Fruit fly (Drosophila melanogaster): Measurements from ENCODE around the gene CG33303.

The CG33303 gene

DNA sequence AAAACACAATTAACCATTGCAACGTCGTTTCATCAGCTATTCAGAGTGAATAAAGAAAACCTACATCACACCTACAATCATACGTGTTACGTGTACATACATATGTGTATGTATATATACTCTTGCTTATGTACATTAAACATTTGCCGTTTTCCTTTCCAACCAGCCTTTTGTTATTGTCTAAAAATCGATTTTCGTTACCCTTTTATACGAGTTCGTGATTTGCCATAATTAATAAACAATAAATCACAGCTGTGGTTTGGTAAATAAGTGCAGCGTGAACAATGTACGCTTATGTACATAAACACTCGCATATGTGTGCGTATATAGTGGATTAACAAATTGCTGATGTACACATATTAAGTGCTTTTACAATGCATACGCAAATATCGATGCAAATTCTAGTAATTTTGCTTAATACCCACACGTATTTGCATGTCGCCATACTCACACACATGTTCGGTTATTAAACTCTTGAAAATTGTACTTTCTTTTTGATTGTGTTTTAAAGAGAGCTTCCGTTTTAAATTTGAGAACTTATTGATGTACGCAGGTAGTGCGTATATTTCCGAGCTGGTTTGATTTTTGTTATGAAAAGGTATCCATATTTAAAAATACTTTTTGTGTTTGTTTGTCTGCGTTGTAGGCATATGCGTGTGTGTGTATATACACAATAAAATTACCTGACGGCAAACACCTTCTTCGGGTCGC lies 21.5 kb upstream of the CG33303 start (continued):
- TF ChIP-seq Sox100B (GFP tag; optimal IDR thresholded peaks at IDR 0.05) (peak; percentile 6), tup (GFP tag; optimal IDR thresholded peaks at IDR 0.05) (no peak), wek (GFP tag; optimal IDR thresholded peaks at IDR 0.05) (peak; percentile 42), Dbx (GFP tag; IDR thresholded peaks at IDR 0.05) (no peak), Fer1 (GFP tag; optimal IDR thresholded peaks at IDR 0.05) (peak; percentile 49), CG4617 (GFP tag; optimal IDR thresholded peaks at IDR 0.05; ENCODE audit: borderline replicate concordance) (peak; percentile 17), CG14014 (GFP tag; IDR thresholded peaks at IDR 0.05) (peak; percentile 27; the same call in 1 of the 2 replicates), sens (GFP tag) (peak; percentile 80), YL-1 (GFP tag; optimal IDR thresholded peaks at IDR 0.05) (peak; percentile 17), corto (GFP tag; optimal IDR thresholded peaks at IDR 0.05) (peak; percentile 9), eve (GFP tag; optimal IDR thresholded peaks at IDR 0.05) (peak in 1 of 2 experiments; percentile 91), kni (GFP tag; optimal IDR thresholded peaks at IDR 0.05) (peak; percentile 37), tll (GFP tag; optimal IDR thresholded peaks at IDR 0.05) (peak in 1 of 2 experiments; percentile 30), CG13296 (GFP tag; optimal IDR thresholded peaks at IDR 0.05) (peak; percentile 60), ap (GFP tag; IDR thresholded peaks at IDR 0.05) (no peak), unc-4 (GFP tag; IDR thresholded peaks at IDR 0.05; ENCODE audit: partially characterized antibody) (0 out of 2 replicates have a peak, but pooled peaks have one; percentile 6), ranshi (GFP tag; IDR thresholded peaks at IDR 0.05) (no peak), CG34376 (GFP tag; optimal IDR thresholded peaks at IDR 0.05) (peak; percentile 60), Hmx (GFP tag; optimal IDR thresholded peaks at IDR 0.05) (no peak), odd (GFP tag; optimal IDR thresholded peaks at IDR 0.05) (peak; percentile 56), CG12942 (GFP tag; optimal IDR thresholded peaks at IDR 0.05) (no peak), Xrp1 (GFP tag; IDR thresholded peaks at IDR 0.05) (0 out of 2 replicates have a peak, but pooled peaks have one; percentile 6), lola (GFP tag; optimal IDR thresholded peaks at IDR 0.05) (peak in 1 of 3 experiments; percentile 2), Tbp (GFP tag; optimal IDR thresholded peaks at IDR 0.05) (no peak), cg (GFP tag; optimal IDR thresholded peaks at IDR 0.05) (peak; percentile 84), nom (GFP tag; optimal IDR thresholded peaks at IDR 0.05) (peak; percentile 36), CG3995 (GFP tag; optimal IDR thresholded peaks at IDR 0.05) (no peak), CG32767 (GFP tag; IDR thresholded peaks at IDR 0.05) (peak; percentile 19; the same call in 1 of the 2 replicates), CG8924 (tag; optimal IDR thresholded peaks at IDR 0.05) (peak; percentile 12)

- no peak for TF ChIP-seq CG6175 (GFP tag; IDR thresholded peaks at IDR 0.05)
- TF ChIP-seq CG7928 (GFP tag; optimal IDR thresholded peaks at IDR 0.05) = no peak
- no peak for TF ChIP-seq CG17186 (GFP tag; optimal IDR thresholded peaks at IDR 0.05)
- no peak for TF ChIP-seq CG3163 (GFP tag; optimal IDR thresholded peaks at IDR 0.05)
- TF ChIP-seq fd96Cb (tag; optimal IDR thresholded peaks at IDR 0.05) = no peak
- TF ChIP-seq Neu2 (GFP tag; optimal IDR thresholded peaks at IDR 0.05; ENCODE audit: borderline replicate concordance) = no peak
- TF ChIP-seq lab (GFP tag; optimal IDR thresholded peaks at IDR 0.05) = no peak
- TF ChIP-seq GATAe (GFP tag; conservative IDR thresholded peaks at IDR 0.05) = no peak
- TF ChIP-seq Asciz (GFP tag; optimal IDR thresholded peaks at IDR 0.05) = no peak
- no peak for TF ChIP-seq CG11695 (GFP tag; IDR thresholded peaks at IDR 0.05)
- TF ChIP-seq eyg (GFP tag; optimal IDR thresholded peaks at IDR 0.05) = no peak
- TF ChIP-seq shn (GFP tag; optimal IDR thresholded peaks at IDR 0.05) = no peak
- TF ChIP-seq gcm (GFP tag; optimal IDR thresholded peaks at IDR 0.05) = no peak
- no peak for TF ChIP-seq tin (GFP tag; optimal IDR thresholded peaks at IDR 0.05)
- TF ChIP-seq dysf (GFP tag; IDR thresholded peaks at IDR 0.05) = no peak
- TF ChIP-seq zen2 (GFP tag; IDR thresholded peaks at IDR 0.05; ENCODE audit: partially characterized antibody) = no peak
- no peak for TF ChIP-seq CG6272 (GFP tag; IDR thresholded peaks at IDR 0.05)
- no peak for TF ChIP-seq CG18011 (GFP tag; optimal IDR thresholded peaks at IDR 0.05)
- TF ChIP-seq CG10431 (GFP tag; optimal IDR thresholded peaks at IDR 0.05) = no peak
- TF ChIP-seq CG9437 (GFP tag; optimal IDR thresholded peaks at IDR 0.05) = peak; percentile 35
- TF ChIP-seq Dll (GFP tag; IDR thresholded peaks at IDR 0.05; ENCODE audit: partially characterized antibody) = peak; percentile 39; the same call in 2 of the 4 replicates
Measured at dm6 chr2L:10396488-10396824, 20.9 kb upstream of the CG33303 start, which contains the start of gene Cnot4. TSS of gene Cnot4 (plus strand) at chr2L:10396716.

All from whole organism, embryonic.